Fruit fly (Drosophila melanogaster) whole organism, embryonic: ENCODE results near the gene CG5515.

Source experiments
- Aef1 ChIP-seq: fragments of 200-800 bp; sonication (Bioruptor generic); IDR thresholded peaks from 3 replicates; pipeline ENCODE4 v1.3.6; 2022; ENCODE audit warnings: missing biosample characterization, missing genetic modification characterization
- Antp ChIP-seq: fragments of 200-800 bp; sonication (Bioruptor generic); optimal IDR thresholded peaks from 3 replicates; lab custom pipeline; 2016; ENCODE audit warnings: missing biosample characterization, missing genetic modification characterization
- Asciz ChIP-seq: fragments of 200-800 bp; sonication (Bioruptor generic); optimal IDR thresholded peaks from 2 replicates; lab custom pipeline; 2017; ENCODE audit warnings: missing biosample characterization, mild to moderate bottlenecking, missing genetic modification characterization, missing genetic modification reagents
- BtbVII ChIP-seq: fragments of 200-800 bp; sonication (Bioruptor generic); optimal IDR thresholded peaks from 3 replicates; lab custom pipeline; 2017; ENCODE audit warnings: missing biosample characterization, mild to moderate bottlenecking, missing genetic modification characterization
- C15 ChIP-seq: fragments of 200-800 bp; sonication (Bioruptor generic); IDR thresholded peaks from 3 replicates; pipeline ENCODE4 v1.3.6; 2022; ENCODE audit warnings: missing biosample characterization, missing genetic modification characterization
- CG10565 ChIP-seq: fragments of 200-800 bp; sonication (Bioruptor generic); optimal IDR thresholded peaks from 3 replicates; lab custom pipeline; 2016; ENCODE audit warnings: missing biosample characterization, mild to moderate bottlenecking, missing genetic modification characterization
- CG11093 ChIP-seq: fragments of 200-800 bp; sonication (Bioruptor generic); IDR thresholded peaks from 3 replicates; pipeline ENCODE4 v1.3.6; 2022; ENCODE audit warnings: missing biosample characterization, missing genetic modification characterization
- CG11398 ChIP-seq: fragments of 200-800 bp; sonication (Bioruptor generic); optimal IDR thresholded peaks from 2 replicates; lab custom pipeline; 2016; ENCODE audit warnings: missing biosample characterization, missing genetic modification characterization
- CG11560 ChIP-seq: fragments of 200-800 bp; sonication (Bioruptor generic); IDR thresholded peaks from 3 replicates; pipeline ENCODE4 v1.3.6; 2022; ENCODE audit warnings: missing biosample characterization, missing genetic modification characterization
- CG1233 ChIP-seq: fragments of 200-800 bp; sonication (Bioruptor generic); optimal IDR thresholded peaks from 4 replicates; lab custom pipeline; 2018; ENCODE audit warnings: missing biosample characterization, mild to moderate bottlenecking, missing genetic modification characterization
- CG13123 ChIP-seq: fragments of 200-800 bp; sonication (Bioruptor generic); optimal IDR thresholded peaks from 2 replicates; lab custom pipeline; 2016; ENCODE audit warnings: missing biosample characterization, missing genetic modification characterization
- CG13894 ChIP-seq: fragments of 200-800 bp; sonication (Bioruptor generic); optimal IDR thresholded peaks from 3 replicates; lab custom pipeline; 2018; ENCODE audit warnings: missing biosample characterization, mild to moderate bottlenecking, missing genetic modification characterization, moderate library complexity
- CG14441 ChIP-seq: fragments of 200-800 bp; sonication (Bioruptor generic); IDR thresholded peaks from 2 replicates; pipeline ENCODE4 v1.3.6; 2022; ENCODE audit warnings: missing biosample characterization, missing genetic modification characterization
- CG15011 ChIP-seq: fragments of 200-800 bp; sonication (Bioruptor generic); optimal IDR thresholded peaks from 3 replicates; lab custom pipeline; 2018; ENCODE audit warnings: missing biosample characterization, mild to moderate bottlenecking, missing genetic modification characterization
- CG15514 ChIP-seq: fragments of 200-800 bp; sonication (Bioruptor generic); optimal IDR thresholded peaks from 3 replicates; lab custom pipeline; 2017; ENCODE audit warnings: missing biosample characterization, missing genetic modification characterization, mild to moderate bottlenecking, moderate library complexity, missing genetic modification reagents
- CG17359 ChIP-seq: fragments of 200-800 bp; sonication (Bioruptor generic); optimal IDR thresholded peaks from 3 replicates; lab custom pipeline; 2018; ENCODE audit warnings: missing biosample characterization, mild to moderate bottlenecking, missing genetic modification characterization, moderate library complexity
- CG17361 ChIP-seq: fragments of 200-800 bp; sonication (Bioruptor generic); IDR thresholded peaks from 3 replicates; pipeline ENCODE4 v1.3.6; 2022; ENCODE audit warnings: missing biosample characterization, missing genetic modification characterization
- CG1832 ChIP-seq: fragments of 200-800 bp; sonication (Bioruptor generic); optimal IDR thresholded peaks from 2 replicates; lab custom pipeline; 2017; ENCODE audit warnings: missing biosample characterization, mild to moderate bottlenecking, missing genetic modification characterization, inconsistent platforms
- CG18599 ChIP-seq: fragments of 200-800 bp; sonication (Bioruptor generic); optimal IDR thresholded peaks from 3 replicates; lab custom pipeline; 2017; ENCODE audit warnings: missing biosample characterization, missing genetic modification characterization, mild to moderate bottlenecking, moderate library complexity, missing genetic modification reagents
- CG2116 ChIP-seq: fragments of 200-800 bp; sonication (Bioruptor generic); optimal IDR thresholded peaks from 3 replicates; lab custom pipeline; 2018; ENCODE audit warnings: missing biosample characterization, mild to moderate bottlenecking, missing genetic modification characterization
- CG32532 ChIP-seq: fragments of 200-800 bp; sonication (Bioruptor generic); IDR thresholded peaks from 2 replicates; pipeline ENCODE4 v1.3.6; 2022; ENCODE audit warnings: missing biosample characterization, missing genetic modification characterization
- CG6813 ChIP-seq: fragments of 200-800 bp; sonication (Bioruptor generic); optimal IDR thresholded peaks from 2 replicates; lab custom pipeline; 2017; ENCODE audit warnings: missing biosample characterization, missing genetic modification characterization, mild to moderate bottlenecking, moderate library complexity, missing genetic modification reagents
- CG7357 ChIP-seq: fragments of 200-800 bp; sonication (Bioruptor generic); IDR thresholded peaks from 3 replicates; pipeline ENCODE4 v1.3.6; 2022; ENCODE audit warnings: missing biosample characterization, missing genetic modification characterization
- Dp ChIP-seq: fragments of 200-800 bp; sonication (Bioruptor generic); optimal IDR thresholded peaks from 2 replicates; lab custom pipeline; 2018; ENCODE audit warnings: missing biosample characterization, mild to moderate bottlenecking, missing genetic modification characterization, moderate library complexity
- H15 ChIP-seq: fragments of 200-800 bp; sonication (Bioruptor generic); IDR thresholded peaks from 3 replicates; pipeline ENCODE4 v1.3.6; 2022; ENCODE audit warnings: missing biosample characterization, missing genetic modification characterization
- Hmr ChIP-seq: fragments of 200-800 bp; sonication (Bioruptor generic); optimal IDR thresholded peaks from 3 replicates; lab custom pipeline; 2017; ENCODE audit warnings: mild to moderate bottlenecking, missing biosample characterization, missing genetic modification reagents, missing genetic modification characterization
- Hsf ChIP-seq: fragments of 200-800 bp; sonication (Bioruptor generic); optimal IDR thresholded peaks from 3 replicates; lab custom pipeline; 2016; ENCODE audit warnings: missing biosample characterization, missing genetic modification characterization
- Kr ChIP-seq: fragments of 200-800 bp; sonication (Bioruptor generic); optimal IDR thresholded peaks from 2 replicates; lab custom pipeline; 2017; ENCODE audit warnings: missing biosample characterization, mild to moderate bottlenecking, missing genetic modification characterization
- Mad ChIP-seq: fragments of 200-800 bp; sonication (Bioruptor generic); optimal IDR thresholded peaks from 2 replicates; lab custom pipeline; 2016; ENCODE audit warnings: missing biosample characterization, missing genetic modification characterization
- Sin3A ChIP-seq: fragments of >200 bp; optimal IDR thresholded peaks from 2 replicates; lab custom pipeline; 2018
- Six4 ChIP-seq: fragments of 200-800 bp; sonication (Bioruptor generic); optimal IDR thresholded peaks from 2 replicates; lab custom pipeline; 2016; ENCODE audit warnings: missing biosample characterization, missing genetic modification characterization
- Ssrp ChIP-seq: fragments of 200-800 bp; sonication (Bioruptor generic); optimal IDR thresholded peaks from 2 replicates; lab custom pipeline; 2018; ENCODE audit warnings: missing biosample characterization, mild to moderate bottlenecking, missing genetic modification characterization, moderate library complexity
- amos ChIP-seq: fragments of 200-800 bp; sonication (Bioruptor generic); IDR thresholded peaks from 2 replicates; pipeline ENCODE4 v1.3.6; 2022; ENCODE audit warnings: missing biosample characterization, missing genetic modification characterization; ENCODE audit not compliant: partially characterized antibody
- bcd ChIP-seq: fragments of 200-800 bp; sonication (Bioruptor generic); optimal IDR thresholded peaks from 2 replicates; lab custom pipeline; 2017; ENCODE audit warnings: missing biosample characterization, mild to moderate bottlenecking, missing genetic modification characterization
- cato ChIP-seq: fragments of 200-800 bp; sonication (Bioruptor generic); optimal IDR thresholded peaks from 2 replicates; lab custom pipeline; 2016; ENCODE audit warnings: missing biosample characterization, missing genetic modification characterization, borderline replicate concordance
- disco-r ChIP-seq: fragments of 200-800 bp; sonication (Bioruptor generic); optimal IDR thresholded peaks from 2 replicates; lab custom pipeline; 2016; ENCODE audit warnings: missing biosample characterization, missing genetic modification characterization
- esg ChIP-seq: fragments of 200-800 bp; sonication (Bioruptor generic); conservative IDR thresholded peaks from 2 replicates; pipeline ENCODE4 v1.3.6; 2022; ENCODE audit warnings: missing biosample characterization, missing genetic modification characterization
- grau ChIP-seq: fragments of 200-800 bp; optimal IDR thresholded peaks from 3 replicates; lab custom pipeline; 2019; ENCODE audit warnings: missing biosample characterization, mild to moderate bottlenecking, missing genetic modification characterization, moderate library complexity
- insv ChIP-seq, 2 experiments: fragments of 200-800 bp; sonication (Bioruptor generic); optimal IDR thresholded peaks; 3 replicates each; lab custom pipeline; 2016 to 2018; ENCODE audit warnings: missing biosample characterization in 2 of 2, missing genetic modification characterization in 2 of 2
- kah ChIP-seq: fragments of 200-800 bp; sonication (Bioruptor generic); optimal IDR thresholded peaks from 2 replicates; lab custom pipeline; 2018; ENCODE audit warnings: missing biosample characterization, mild to moderate bottlenecking, missing genetic modification characterization
- klu ChIP-seq: fragments of 200-800 bp; sonication (Bioruptor generic); IDR thresholded peaks from 2 replicates; pipeline ENCODE4 v1.3.6; 2022; ENCODE audit warnings: missing biosample characterization, missing genetic modification characterization
- nau ChIP-seq: fragments of 200-800 bp; sonication (Bioruptor generic); optimal IDR thresholded peaks from 3 replicates; lab custom pipeline; 2017; ENCODE audit warnings: missing biosample characterization, mild to moderate bottlenecking, missing genetic modification characterization, missing genetic modification reagents
- sc ChIP-seq, 3 experiments: fragments of >200 bp in 2 of 3; fragments of 200-800 bp in 1 of 3; sonication (Bioruptor generic) in 1 of 3; optimal IDR thresholded peaks; 2 replicates in 2 of 3; 3 replicates in 1 of 3; lab custom pipeline; 2017; ENCODE audit warnings: mild to moderate bottlenecking in 1 of 3, missing biosample characterization in 1 of 3, missing genetic modification characterization in 1 of 3, missing genetic modification reagents in 1 of 3
- sens ChIP-seq: fragments of 200-800 bp; sonication (Bioruptor generic); peaks from one replicate; lab custom pipeline; 2016; ENCODE audit warnings: missing biosample characterization, missing genetic modification characterization
- sisA ChIP-seq: fragments of 200-800 bp; sonication (Bioruptor generic); IDR thresholded peaks from 2 replicates; pipeline ENCODE4 v1.3.6; 2022; ENCODE audit warnings: missing biosample characterization, missing genetic modification characterization
- slp2 ChIP-seq: fragments of 200-800 bp; sonication (Bioruptor generic); optimal IDR thresholded peaks from 2 replicates; lab custom pipeline; 2016; ENCODE audit warnings: missing biosample characterization, missing genetic modification characterization
- sob ChIP-seq: fragments of 200-800 bp; sonication (Bioruptor generic); IDR thresholded peaks from 2 replicates; pipeline ENCODE4 v1.3.6; 2022; ENCODE audit warnings: missing biosample characterization, missing genetic modification characterization
- sr ChIP-seq: fragments of 200-800 bp; sonication (Bioruptor generic); IDR thresholded peaks from 3 replicates; pipeline ENCODE4 v1.3.6; 2022; ENCODE audit warnings: missing biosample characterization, missing genetic modification characterization
- tna ChIP-seq: fragments of 200-800 bp; sonication (Bioruptor generic); IDR thresholded peaks from 2 replicates; pipeline ENCODE4 v1.3.6; 2022; ENCODE audit warnings: missing biosample characterization, missing genetic modification characterization; ENCODE audit not compliant: partially characterized antibody
- toy ChIP-seq: fragments of 200-800 bp; sonication (Bioruptor generic); IDR thresholded peaks from 2 replicates; pipeline ENCODE4 v1.3.6; 2022; ENCODE audit warnings: missing biosample characterization, missing genetic modification characterization
- unpg ChIP-seq: fragments of 200-800 bp; sonication (Bioruptor generic); optimal IDR thresholded peaks from 3 replicates; lab custom pipeline; 2018; ENCODE audit warnings: missing biosample characterization, mild to moderate bottlenecking, missing genetic modification characterization, moderate library complexity

The CG5515 gene

dm6 chr3R:24229870-24230422 is 41.2 kb upstream of the CG5515 start, which contains the start of gene Spase22-23 (continued):
- no peak for TF ChIP-seq Kr (GFP tag; lab: Kevin White, UChicago)
- TF ChIP-seq Sin3A (lab: Kevin White, UChicago) = peak; percentile 52
- TF ChIP-seq sc (optimal IDR thresholded peaks at IDR 0.05; lab: Kevin White, UChicago) = no peak
- TF ChIP-seq sc (GFP tag; optimal IDR thresholded peaks at IDR 0.05; lab: Kevin White, UChicago) = no peak
- no peak for TF ChIP-seq CG10565
- TF ChIP-seq esg (GFP tag; lab: Robert Waterston, UW) = no peak
- TF ChIP-seq amos (GFP tag; lab: Robert Waterston, UW) = peak; percentile 97
- TF ChIP-seq CG7357 (GFP tag; lab: Robert Waterston, UW) = no peak
- no peak for TF ChIP-seq Aef1 (GFP tag; lab: Robert Waterston, UW)
- no peak for TF ChIP-seq CG15514 (GFP tag; lab: Kevin White, UChicago)
- no peak; the same call in 2 of the 3 replicates for TF ChIP-seq CG17361 (GFP tag; lab: Robert Waterston, UW)
- TF ChIP-seq toy (GFP tag; lab: Robert Waterston, UW) = no peak
- TF ChIP-seq CG13894 = no peak
- no peak for TF ChIP-seq CG14441
- TF ChIP-seq Antp (GFP tag; lab: Kevin White, UChicago) = no peak
- no peak for TF ChIP-seq CG11398 (GFP tag; lab: Kevin White, UChicago)
- TF ChIP-seq Mad (GFP tag; lab: Kevin White, UChicago) = no peak
- peak; percentile 87 for TF ChIP-seq tna (GFP tag; lab: Robert Waterston, UW)
- no peak for TF ChIP-seq unpg (GFP tag; lab: Kevin White, UChicago)
- TF ChIP-seq sens (GFP tag; lab: Kevin White, UChicago) = no peak
- TF ChIP-seq CG18599 = no peak
- no peak for TF ChIP-seq Hsf (GFP tag; lab: Kevin White, UChicago)
- TF ChIP-seq CG1832 = no peak
- TF ChIP-seq Asciz (GFP tag; lab: Kevin White, UChicago) = no peak
- no peak for TF ChIP-seq BtbVII (GFP tag; lab: Kevin White, UChicago)
- TF ChIP-seq Six4 (GFP tag; lab: Kevin White, UChicago) = no peak
- no peak for TF ChIP-seq sob (GFP tag; lab: Robert Waterston, UW)
- no peak for TF ChIP-seq nau (GFP tag; lab: Kevin White, UChicago)
- no peak for TF ChIP-seq CG11560
- no peak for TF ChIP-seq cato (GFP tag; lab: Kevin White, UChicago)
- TF ChIP-seq Dp (GFP tag; lab: Kevin White, UChicago) = no peak
- no peak for TF ChIP-seq CG6813 (GFP tag; lab: Kevin White, UChicago)
- no peak for TF ChIP-seq klu (GFP tag; lab: Robert Waterston, UW)
- no peak for TF ChIP-seq CG17359 (tag; lab: Kevin White, UChicago)
- TF ChIP-seq sisA = no peak
- no peak for TF ChIP-seq kah (GFP tag; lab: Kevin White, UChicago)
- no peak for TF ChIP-seq insv (GFP tag; optimal IDR thresholded peaks at IDR 0.05; lab: Kevin White, UChicago)
- no peak for TF ChIP-seq disco-r
- no peak for TF ChIP-seq CG11093 (GFP tag; lab: Robert Waterston, UW)
- no peak for TF ChIP-seq CG1233
- TF ChIP-seq slp2 (GFP tag; lab: Kevin White, UChicago) = no peak
- TF ChIP-seq H15 (GFP tag; lab: Robert Waterston, UW) = no peak
- TF ChIP-seq CG15011 = no peak
- no peak for TF ChIP-seq Ssrp
- no peak for TF ChIP-seq CG13123 (GFP tag; lab: Kevin White, UChicago)
- TF ChIP-seq Hmr (GFP tag; lab: Kevin White, UChicago) = no peak
- TF ChIP-seq grau (tag; lab: Kevin White, UChicago) = no peak
- no peak for TF ChIP-seq C15 (GFP tag; lab: Robert Waterston, UW)
- TF ChIP-seq CG2116 (GFP tag; lab: Kevin White, UChicago) = peak; percentile 83
- no peak for TF ChIP-seq bcd (GFP tag; lab: Kevin White, UChicago)
- no peak for TF ChIP-seq sr (GFP tag; lab: Robert Waterston, UW)
- no peak for TF ChIP-seq CG32532 (GFP tag; lab: Robert Waterston, UW)
